Fruit fly (Drosophila melanogaster): ENCODE measurements around the gene CG12729.

Gene CG12729

DNA sequence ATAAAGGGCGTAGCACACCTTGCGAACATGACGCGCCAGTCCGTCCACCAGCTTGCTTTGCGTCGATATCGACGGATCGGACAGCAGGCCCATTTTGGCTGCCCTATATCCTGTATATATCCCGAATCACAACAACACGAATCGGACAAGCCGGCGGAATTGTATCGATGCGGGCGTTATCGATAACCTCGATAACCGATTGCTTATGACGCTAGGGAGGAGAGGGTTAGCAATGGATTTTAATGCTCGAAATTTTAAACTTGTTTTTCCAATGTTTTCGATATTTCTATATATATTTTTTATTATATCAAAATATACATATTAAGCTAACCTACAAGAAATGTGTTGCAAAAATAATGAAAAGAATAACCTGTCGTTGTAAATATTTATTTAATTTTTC is 28.1 kb downstream of the CG12729 start, which contains the start of gene GAA1 (continued):
- TF ChIP-seq Oli (tag; optimal IDR thresholded peaks at IDR 0.05): no peak
- no peak for TF ChIP-seq CG9727 (GFP tag; optimal IDR thresholded peaks at IDR 0.05)
- TF ChIP-seq CG2129 (GFP tag; IDR thresholded peaks at IDR 0.05; ENCODE audit: partially characterized antibody): peak; percentile 31; the same call in 1 of the 2 replicates
- no peak for TF ChIP-seq CG15073 (GFP tag; optimal IDR thresholded peaks at IDR 0.05)
- TF ChIP-seq MTF-1 (GFP tag; optimal IDR thresholded peaks at IDR 0.05; ENCODE audit: borderline replicate concordance): no peak
- TF ChIP-seq ssp (GFP tag; IDR thresholded peaks at IDR 0.05): no peak
- TF ChIP-seq CG13296 (GFP tag; optimal IDR thresholded peaks at IDR 0.05): no peak
- TF ChIP-seq Nf-YA (GFP tag; IDR thresholded peaks at IDR 0.05): no peak
- TF ChIP-seq ro (GFP tag; IDR thresholded peaks at IDR 0.05): no peak
- TF ChIP-seq CG11093 (GFP tag; IDR thresholded peaks at IDR 0.05): no peak
- TF ChIP-seq Xbp1 (GFP tag; optimal IDR thresholded peaks at IDR 0.05): peak; percentile 20
- TF ChIP-seq hkb (optimal IDR thresholded peaks at IDR 0.05): no peak
- peak; percentile 49; the same call in 1 of the 2 replicates for TF ChIP-seq hkb (GFP tag; IDR thresholded peaks at IDR 0.05)
- no peak for TF ChIP-seq rib (GFP tag; IDR thresholded peaks at IDR 0.05)
- no peak for TF ChIP-seq Antp (GFP tag; optimal IDR thresholded peaks at IDR 0.05)
- no peak for TF ChIP-seq CG7556 (GFP tag; optimal IDR thresholded peaks at IDR 0.05)
- no peak for TF ChIP-seq CG17612 (GFP tag; IDR thresholded peaks at IDR 0.05)
- TF ChIP-seq Dref (GFP tag; IDR thresholded peaks at IDR 0.05): peak; percentile 82
- peak; percentile 2 for TF ChIP-seq CG15696 (tag; optimal IDR thresholded peaks at IDR 0.05)
- TF ChIP-seq CG14710 (tag; optimal IDR thresholded peaks at IDR 0.05): peak; percentile 39
- no peak for TF ChIP-seq Mrtf (GFP tag; IDR thresholded peaks at IDR 0.05)
- no peak for TF ChIP-seq CG32532 (GFP tag; IDR thresholded peaks at IDR 0.05)
- TF ChIP-seq CG6683 (GFP tag; optimal IDR thresholded peaks at IDR 0.05): no peak
- TF ChIP-seq vfl (GFP tag; optimal IDR thresholded peaks at IDR 0.05): no peak
- no peak for TF ChIP-seq Doc2 (GFP tag; IDR thresholded peaks at IDR 0.05)
- no peak for TF ChIP-seq br (optimal IDR thresholded peaks at IDR 0.05)
- TF ChIP-seq tgo (GFP tag; IDR thresholded peaks at IDR 0.05): no peak
- TF ChIP-seq CG7963 (GFP tag; IDR thresholded peaks at IDR 0.05; ENCODE audit: partially characterized antibody): peak; percentile 94
- TF ChIP-seq gem (tag; optimal IDR thresholded peaks at IDR 0.05): no peak
- no peak for TF ChIP-seq sens (GFP tag)
- no peak for TF ChIP-seq Atf3 (GFP tag; optimal IDR thresholded peaks at IDR 0.05)
- TF ChIP-seq CG11696 (GFP tag; IDR thresholded peaks at IDR 0.05): no peak
- no peak for TF ChIP-seq ATbp (GFP tag; optimal IDR thresholded peaks at IDR 0.05)
- TF ChIP-seq shn (GFP tag; optimal IDR thresholded peaks at IDR 0.05): no peak
- no peak for TF ChIP-seq dimm (GFP tag; IDR thresholded peaks at IDR 0.05)
- no peak for TF ChIP-seq emc (GFP tag; optimal IDR thresholded peaks at IDR 0.05)
- TF ChIP-seq Dp (GFP tag; optimal IDR thresholded peaks at IDR 0.05): peak; percentile 63
- TF ChIP-seq exex (tag; optimal IDR thresholded peaks at IDR 0.05): no peak
- no peak for TF ChIP-seq Pdp1 (GFP tag; optimal IDR thresholded peaks at IDR 0.05)
- no peak for TF ChIP-seq Dip3 (GFP tag; optimal IDR thresholded peaks at IDR 0.05)
- TF ChIP-seq zen2 (GFP tag; IDR thresholded peaks at IDR 0.05; ENCODE audit: partially characterized antibody): peak; percentile 79
- TF ChIP-seq CG7372 (GFP tag; IDR thresholded peaks at IDR 0.05): no peak
- peak; percentile 56 for TF ChIP-seq D19A (tag; optimal IDR thresholded peaks at IDR 0.05)
- no peak for TF ChIP-seq tup (GFP tag; optimal IDR thresholded peaks at IDR 0.05)
- TF ChIP-seq Ssrp (tag; optimal IDR thresholded peaks at IDR 0.05): no peak
- no peak for TF ChIP-seq CG6813 (GFP tag; optimal IDR thresholded peaks at IDR 0.05)
- TF ChIP-seq Hmr (GFP tag; optimal IDR thresholded peaks at IDR 0.05): no peak
- TF ChIP-seq CG9876 (GFP tag; optimal IDR thresholded peaks at IDR 0.05): no peak
- TF ChIP-seq chn (GFP tag; optimal IDR thresholded peaks at IDR 0.05): no peak
- TF ChIP-seq CG4820 (GFP tag; optimal IDR thresholded peaks at IDR 0.05): no peak
- no peak for TF ChIP-seq h (optimal IDR thresholded peaks at IDR 0.05)
- no peak for TF ChIP-seq CG17385 (GFP tag; optimal IDR thresholded peaks at IDR 0.05)
- TF ChIP-seq Sry-β (GFP tag; optimal IDR thresholded peaks at IDR 0.05): no peak
